Fruit fly (Drosophila melanogaster) whole organism, pupa: ENCODE measurements around the gene CG9536.

Source experiments
- Snoo ChIP-seq: fragments of 200-800 bp; sonication (Bioruptor generic); optimal IDR thresholded peaks from 3 replicates; lab custom pipeline; 2017; ENCODE audit warnings: missing biosample characterization, mild to moderate bottlenecking, missing genetic modification characterization, inconsistent platforms
- gl ChIP-seq: fragments of 200-800 bp; sonication (Bioruptor generic); optimal IDR thresholded peaks from 2 replicates; lab custom pipeline; 2018; ENCODE audit warnings: missing biosample characterization, mild to moderate bottlenecking, missing genetic modification characterization
- rn ChIP-seq: fragments of 200-800 bp; sonication (Bioruptor generic); IDR thresholded peaks from 2 replicates; pipeline ENCODE4 v1.3.6; 2022; ENCODE audit warnings: missing biosample characterization, missing genetic modification characterization

dm6 chr2L:6481310-6481738 lies 4.5 kb upstream of the CG9536 start:
- no peak for TF ChIP-seq Snoo (tag; lab: Kevin White, UChicago)
- TF ChIP-seq gl (tag; lab: Kevin White, UChicago) = no peak
- no peak for TF ChIP-seq rn (GFP tag; lab: Robert Waterston, UW)
